Fruit fly (Drosophila melanogaster) whole organism, embryonic: ENCODE measurements around the gene CG45066.

Source experiments
- BtbVII ChIP-seq: fragments of 200-800 bp; sonication (Bioruptor generic); optimal IDR thresholded peaks from 3 replicates; lab custom pipeline; 2017; ENCODE audit warnings: missing biosample characterization, mild to moderate bottlenecking, missing genetic modification characterization
- Bteb2 ChIP-seq: fragments of 200-800 bp; sonication (Bioruptor generic); optimal IDR thresholded peaks from 2 replicates; lab custom pipeline; 2016; ENCODE audit warnings: missing biosample characterization, missing genetic modification characterization
- CG10209 ChIP-seq: fragments of 200-800 bp; sonication (Bioruptor generic); optimal IDR thresholded peaks from 3 replicates; lab custom pipeline; 2017; ENCODE audit warnings: missing biosample characterization, mild to moderate bottlenecking, missing genetic modification characterization, missing genetic modification reagents
- CG10321 ChIP-seq: fragments of 200-800 bp; sonication (Bioruptor generic); IDR thresholded peaks from 2 replicates; pipeline ENCODE4 v1.3.6; 2022; ENCODE audit warnings: missing biosample characterization, missing genetic modification characterization
- CG11085 ChIP-seq: fragments of 200-800 bp; sonication (Bioruptor generic); IDR thresholded peaks from 2 replicates; pipeline ENCODE4 v1.3.6; 2022; ENCODE audit warnings: missing biosample characterization, missing genetic modification characterization
- CG12391 ChIP-seq: fragments of 200-800 bp; sonication (Bioruptor generic); optimal IDR thresholded peaks from 3 replicates; lab custom pipeline; 2018; ENCODE audit warnings: missing biosample characterization, mild to moderate bottlenecking, missing genetic modification characterization, moderate library complexity
- CG12769 ChIP-seq: fragments of 200-800 bp; sonication (Bioruptor generic); optimal IDR thresholded peaks from 2 replicates; lab custom pipeline; 2019; ENCODE audit warnings: missing biosample characterization, mild to moderate bottlenecking, missing genetic modification characterization, moderate library complexity
- CG13123 ChIP-seq: fragments of 200-800 bp; sonication (Bioruptor generic); optimal IDR thresholded peaks from 2 replicates; lab custom pipeline; 2016; ENCODE audit warnings: missing biosample characterization, missing genetic modification characterization
- CG14667 ChIP-seq: fragments of 200-800 bp; sonication (Bioruptor generic); IDR thresholded peaks from 2 replicates; pipeline ENCODE4 v1.3.6; 2022; ENCODE audit warnings: missing biosample characterization, missing genetic modification characterization
- CG18011 ChIP-seq: fragments of 200-800 bp; sonication (Bioruptor generic); optimal IDR thresholded peaks from 2 replicates; lab custom pipeline; 2017; ENCODE audit warnings: missing biosample characterization, missing genetic modification characterization, mild to moderate bottlenecking, moderate library complexity, missing genotype
- CG18262 ChIP-seq: fragments of 200-800 bp; optimal IDR thresholded peaks from 3 replicates; lab custom pipeline; 2019; ENCODE audit warnings: missing biosample characterization, mild to moderate bottlenecking, missing genetic modification characterization, moderate library complexity
- CG18476 ChIP-seq: fragments of 200-800 bp; sonication (Bioruptor generic); optimal IDR thresholded peaks from 2 replicates; lab custom pipeline; 2016; ENCODE audit warnings: missing biosample characterization, mild to moderate bottlenecking, missing genetic modification characterization
- CG2199 ChIP-seq: fragments of 200-800 bp; sonication (Bioruptor generic); IDR thresholded peaks from 3 replicates; pipeline ENCODE4 v1.3.6; 2022; ENCODE audit warnings: missing biosample characterization, missing genetic modification characterization
- CG31388 ChIP-seq: fragments of 200-800 bp; sonication (Bioruptor generic); optimal IDR thresholded peaks from 2 replicates; lab custom pipeline; 2016; ENCODE audit warnings: missing biosample characterization, missing genetic modification characterization
- CG3163 ChIP-seq: fragments of 200-800 bp; sonication (Bioruptor generic); optimal IDR thresholded peaks from 3 replicates; lab custom pipeline; 2016; ENCODE audit warnings: missing biosample characterization, missing genetic modification characterization
- CG34224 ChIP-seq: fragments of 200-800 bp; sonication (Bioruptor generic); IDR thresholded peaks from 3 replicates; pipeline ENCODE4 v1.3.6; 2022; ENCODE audit warnings: missing biosample characterization, missing genetic modification characterization; ENCODE audit not compliant: partially characterized antibody
- CG4328 ChIP-seq: fragments of 200-800 bp; sonication (Bioruptor generic); optimal IDR thresholded peaks from 3 replicates; lab custom pipeline; 2017; ENCODE audit warnings: missing biosample characterization, missing genetic modification reagents, missing genetic modification characterization
- CG5180 ChIP-seq: fragments of 200-800 bp; sonication (Bioruptor generic); optimal IDR thresholded peaks from 3 replicates; lab custom pipeline; 2017; ENCODE audit warnings: missing biosample characterization, missing genetic modification characterization, mild to moderate bottlenecking, moderate library complexity, missing genetic modification reagents
- CG6175 ChIP-seq: fragments of 200-800 bp; sonication (Bioruptor generic); IDR thresholded peaks from 3 replicates; pipeline ENCODE4 v1.3.6; 2022; ENCODE audit warnings: missing biosample characterization, missing genetic modification characterization
- CG6813 ChIP-seq: fragments of 200-800 bp; sonication (Bioruptor generic); optimal IDR thresholded peaks from 2 replicates; lab custom pipeline; 2017; ENCODE audit warnings: missing biosample characterization, missing genetic modification characterization, mild to moderate bottlenecking, moderate library complexity, missing genetic modification reagents
- CG7786 ChIP-seq: fragments of 200-800 bp; sonication (Bioruptor generic); optimal IDR thresholded peaks from 2 replicates; lab custom pipeline; 2016; ENCODE audit warnings: missing biosample characterization, missing genetic modification characterization
- CG8290 ChIP-seq, 3 experiments: fragments of 200-800 bp; sonication (Bioruptor generic); optimal IDR thresholded peaks; 2 replicates each; lab custom pipeline; 2016 to 2019; ENCODE audit warnings: missing biosample characterization in 3 of 3, missing genetic modification characterization in 3 of 3, mild to moderate bottlenecking in 2 of 3, moderate library complexity in 1 of 3
- CG8359 ChIP-seq: fragments of 200-800 bp; sonication (Bioruptor generic); optimal IDR thresholded peaks from 2 replicates; lab custom pipeline; 2017; ENCODE audit warnings: missing biosample characterization, mild to moderate bottlenecking, missing genetic modification characterization, borderline replicate concordance
- CG9817 ChIP-seq: fragments of 200-800 bp; sonication (Bioruptor generic); optimal IDR thresholded peaks from 2 replicates; lab custom pipeline; 2018; ENCODE audit warnings: missing biosample characterization, mild to moderate bottlenecking, missing genetic modification characterization, moderate library complexity
- Camta ChIP-seq: fragments of 200-800 bp; sonication (Bioruptor generic); optimal IDR thresholded peaks from 2 replicates; lab custom pipeline; 2016; ENCODE audit warnings: missing biosample characterization, missing genetic modification characterization
- Chrac-16 ChIP-seq: fragments of 200-800 bp; sonication (Bioruptor generic); optimal IDR thresholded peaks from 3 replicates; lab custom pipeline; 2016; ENCODE audit warnings: missing biosample characterization, missing genetic modification characterization
- Drgx ChIP-seq: fragments of 200-800 bp; sonication (Bioruptor generic); IDR thresholded peaks from 2 replicates; pipeline ENCODE4 v1.3.6; 2022; ENCODE audit warnings: missing biosample characterization, missing genetic modification characterization
- Fer1 ChIP-seq: fragments of 200-800 bp; sonication (Bioruptor generic); optimal IDR thresholded peaks from 2 replicates; lab custom pipeline; 2017; ENCODE audit warnings: missing biosample characterization, mild to moderate bottlenecking, missing genetic modification characterization
- NFAT ChIP-seq: fragments of 200-800 bp; sonication (Bioruptor generic); IDR thresholded peaks from 2 replicates; pipeline ENCODE4 v1.3.6; 2022; ENCODE audit warnings: missing biosample characterization, missing genetic modification characterization
- Neu2 ChIP-seq: fragments of 200-800 bp; sonication (Bioruptor generic); optimal IDR thresholded peaks from 3 replicates; lab custom pipeline; 2016; ENCODE audit warnings: missing biosample characterization, missing genetic modification characterization, borderline replicate concordance
- Six4 ChIP-seq: fragments of 200-800 bp; sonication (Bioruptor generic); optimal IDR thresholded peaks from 2 replicates; lab custom pipeline; 2016; ENCODE audit warnings: missing biosample characterization, missing genetic modification characterization
- Trl ChIP-seq, 3 experiments: fragments of >200 bp in 2 of 3; fragments of 200-800 bp in 1 of 3; sonication (Bioruptor generic) in 1 of 3; optimal IDR thresholded peaks; 2 replicates in 1 of 3; 3 replicates in 2 of 3; lab custom pipeline; 2016 to 2017; ENCODE audit warnings: missing biosample characterization in 1 of 3, missing genetic modification characterization in 1 of 3
- Usf ChIP-seq: fragments of 200-800 bp; sonication (Bioruptor generic); optimal IDR thresholded peaks from 2 replicates; lab custom pipeline; 2017; ENCODE audit warnings: missing genotype, missing biosample characterization, missing genetic modification characterization
- abd-A ChIP-seq: fragments of 200-800 bp; sonication (Bioruptor generic); optimal IDR thresholded peaks from 3 replicates; lab custom pipeline; 2019; ENCODE audit warnings: missing biosample characterization, mild to moderate bottlenecking, missing genetic modification characterization, moderate library complexity
- crp ChIP-seq, 2 experiments: fragments of 200-800 bp; sonication (Bioruptor generic); optimal IDR thresholded peaks; 2 replicates in 1 of 2; 3 replicates in 1 of 2; lab custom pipeline; 2017; ENCODE audit warnings: missing biosample characterization in 2 of 2, missing genetic modification characterization in 2 of 2, mild to moderate bottlenecking in 1 of 2, moderate library complexity in 1 of 2
- dan ChIP-seq: fragments of 200-800 bp; sonication (Bioruptor generic); IDR thresholded peaks from 2 replicates; pipeline ENCODE4 v1.3.6; 2022; ENCODE audit warnings: missing biosample characterization, missing genetic modification characterization
- ems ChIP-seq: fragments of 200-800 bp; sonication (Bioruptor generic); optimal IDR thresholded peaks from 3 replicates; lab custom pipeline; 2016; ENCODE audit warnings: missing biosample characterization, missing genetic modification characterization
- kni ChIP-seq: fragments of 200-800 bp; sonication (Bioruptor generic); optimal IDR thresholded peaks from 3 replicates; lab custom pipeline; 2017; ENCODE audit warnings: mild to moderate bottlenecking, missing biosample characterization, missing genetic modification reagents, missing genetic modification characterization
- mam ChIP-seq: fragments of 200-800 bp; sonication (Bioruptor generic); optimal IDR thresholded peaks from 3 replicates; lab custom pipeline; 2016; ENCODE audit warnings: missing biosample characterization, missing genetic modification characterization
- p53 ChIP-seq: fragments of 200-800 bp; sonication (Bioruptor generic); optimal IDR thresholded peaks from 2 replicates; lab custom pipeline; 2016; ENCODE audit warnings: missing biosample characterization, missing genetic modification characterization
- ranshi ChIP-seq: fragments of 200-800 bp; sonication (Bioruptor generic); IDR thresholded peaks from 2 replicates; pipeline ENCODE4 v1.3.6; 2022; ENCODE audit warnings: missing biosample characterization, missing genetic modification characterization
- slbo ChIP-seq: fragments of 200-800 bp; sonication (Bioruptor generic); IDR thresholded peaks from 2 replicates; pipeline ENCODE4 v1.3.6; 2022; ENCODE audit warnings: missing biosample characterization, missing genetic modification characterization
- sqz ChIP-seq: fragments of 200-800 bp; sonication (Bioruptor generic); optimal IDR thresholded peaks from 3 replicates; lab custom pipeline; 2018; ENCODE audit warnings: missing biosample characterization, mild to moderate bottlenecking, missing genetic modification characterization
- stc ChIP-seq: fragments of 200-800 bp; sonication (Bioruptor generic); IDR thresholded peaks from 2 replicates; pipeline ENCODE4 v1.3.6; 2022; ENCODE audit warnings: missing biosample characterization, missing genetic modification characterization
- tna ChIP-seq: fragments of 200-800 bp; sonication (Bioruptor generic); IDR thresholded peaks from 2 replicates; pipeline ENCODE4 v1.3.6; 2022; ENCODE audit warnings: missing biosample characterization, missing genetic modification characterization; ENCODE audit not compliant: partially characterized antibody
- vnd ChIP-seq: fragments of 200-800 bp; sonication (Bioruptor generic); IDR thresholded peaks from 3 replicates; pipeline ENCODE4 v1.3.6; 2022; ENCODE audit warnings: missing biosample characterization, missing genetic modification characterization; ENCODE audit not compliant: partially characterized antibody
- wor ChIP-seq: fragments of 200-800 bp; sonication (Bioruptor generic); IDR thresholded peaks from 2 replicates; pipeline ENCODE4 v1.3.6; 2022; ENCODE audit warnings: missing biosample characterization, missing genetic modification characterization

The CG45066 gene

dm6 chr3L:3080084-3080994 is 30.7 kb downstream of the CG45066 start (continued):
- TF ChIP-seq CG34224 (no peak), wor (GFP tag; lab: Robert Waterston, UW) (peak; percentile 23; the same call in 1 of the 2 replicates), CG31388 (GFP tag; lab: Kevin White, UChicago) (no peak), slbo (GFP tag; lab: Robert Waterston, UW) (peak; percentile 41; the same call in 1 of the 2 replicates), vnd (GFP tag; lab: Robert Waterston, UW) (no peak), BtbVII (peak; percentile 34), Drgx (GFP tag; lab: Robert Waterston, UW) (peak; percentile 59), CG10321 (GFP tag; lab: Robert Waterston, UW) (no peak)

- TF ChIP-seq Bteb2: no peak
- no peak for TF ChIP-seq CG9817 (tag; lab: Kevin White, UChicago)
- no peak for TF ChIP-seq CG12391 (tag; lab: Kevin White, UChicago)
- no peak for TF ChIP-seq CG4328 (GFP tag; lab: Kevin White, UChicago)
- TF ChIP-seq Fer1 (GFP tag; lab: Kevin White, UChicago): no peak
- no peak for TF ChIP-seq CG8359 (GFP tag; lab: Kevin White, UChicago)
- TF ChIP-seq CG18476 (GFP tag; lab: Kevin White, UChicago): no peak
- TF ChIP-seq CG11085 (GFP tag; lab: Robert Waterston, UW): no peak
- TF ChIP-seq stc (GFP tag; lab: Robert Waterston, UW): no peak
- no peak for TF ChIP-seq mam (GFP tag; lab: Kevin White, UChicago)
- TF ChIP-seq CG13123 (GFP tag; lab: Kevin White, UChicago): no peak
- TF ChIP-seq CG6813 (GFP tag; lab: Kevin White, UChicago): no peak
- TF ChIP-seq abd-A: peak; percentile 22
- TF ChIP-seq CG14667 (GFP tag; lab: Robert Waterston, UW): no peak
- no peak for TF ChIP-seq Trl (optimal IDR thresholded peaks at IDR 0.05; lab: Kevin White, UChicago)
- TF ChIP-seq Trl (GFP tag; optimal IDR thresholded peaks at IDR 0.05; lab: Kevin White, UChicago): no peak
- no peak for TF ChIP-seq ranshi (GFP tag; lab: Robert Waterston, UW)
- TF ChIP-seq CG5180 (GFP tag; lab: Kevin White, UChicago): peak; percentile 89
- no peak for TF ChIP-seq Camta
- TF ChIP-seq CG7786 (GFP tag; lab: Kevin White, UChicago): no peak
- no peak for TF ChIP-seq ems (GFP tag; lab: Kevin White, UChicago)
- TF ChIP-seq dan (GFP tag; lab: Robert Waterston, UW): no peak
- peak; percentile 18 for TF ChIP-seq CG12769 (tag; lab: Kevin White, UChicago)
- no peak for TF ChIP-seq Neu2
- TF ChIP-seq CG18262 (tag; lab: Kevin White, UChicago): no peak
- TF ChIP-seq CG18011 (GFP tag; lab: Kevin White, UChicago): no peak
- no peak for TF ChIP-seq kni
- TF ChIP-seq Usf (GFP tag; lab: Kevin White, UChicago): no peak
- no peak for TF ChIP-seq p53 (GFP tag; lab: Kevin White, UChicago)
- no peak for TF ChIP-seq Chrac-16
- TF ChIP-seq CG10209 (GFP tag; lab: Kevin White, UChicago): no peak
- peak in 1 of 2 experiments; percentile 57 for TF ChIP-seq crp (GFP tag; optimal IDR thresholded peaks at IDR 0.05; lab: Kevin White, UChicago)
- peak; percentile 50; the same call in 1 of the 3 replicates for TF ChIP-seq CG6175 (GFP tag; lab: Robert Waterston, UW)
- TF ChIP-seq CG8290 (GFP tag; optimal IDR thresholded peaks at IDR 0.05; lab: Kevin White, UChicago): no peak
- no peak for TF ChIP-seq CG8290 (tag; optimal IDR thresholded peaks at IDR 0.05; lab: Kevin White, UChicago)
- TF ChIP-seq CG2199 (GFP tag; lab: Robert Waterston, UW): no peak
- TF ChIP-seq NFAT (GFP tag; lab: Robert Waterston, UW): no peak
- peak; percentile 70 for TF ChIP-seq sqz (GFP tag; lab: Kevin White, UChicago)
- no peak for TF ChIP-seq Six4 (GFP tag; lab: Kevin White, UChicago)
- TF ChIP-seq tna (GFP tag; lab: Robert Waterston, UW): no peak
- no peak for TF ChIP-seq CG3163 (GFP tag; lab: Kevin White, UChicago)
These were observed 31.9 kb downstream of the CG45066 start for dm6 chr3L:3079156-3079495.
